Worm (Caenorhabditis elegans) whole organism, late embryonic: ENCODE data around the gene pac-1.
A peak's percentile ranks its signal among the peaks of the same experiment; 100 is the strongest.

Experiments used
- K09A11.1 ChIP-seq: sonication (generic microtip); optimal IDR thresholded peaks from 2 replicates; lab custom pipeline; 2017; ENCODE audit warnings: antibody characterized with exemption, mild to moderate bottlenecking, missing genetic modification characterization, missing compliant biosample characterization; ENCODE audit not compliant: insufficient read depth
- ama-1 ChIP-seq: fragments of 150-350 bp; optimal IDR thresholded peaks from 2 replicates; lab custom pipeline; 2014
- ceh-34 ChIP-seq: sonication (generic microtip); optimal IDR thresholded peaks from 2 replicates; lab custom pipeline; 2016; ENCODE audit warnings: mild to moderate bottlenecking, missing genetic modification characterization, missing compliant biosample characterization
- ceh-6 ChIP-seq: fragments of 200-800 bp; sonication (Bioruptor generic); optimal IDR thresholded peaks from 2 replicates; lab custom pipeline; 2018; ENCODE audit warnings: mild to moderate bottlenecking, missing genetic modification characterization, missing compliant biosample characterization
- dve-1 ChIP-seq: sonication (generic microtip); optimal IDR thresholded peaks from 2 replicates; lab custom pipeline; 2017; ENCODE audit warnings: antibody characterized with exemption, mild to moderate bottlenecking, missing genetic modification characterization, missing compliant biosample characterization
- ets-4 ChIP-seq: sonication (generic microtip); optimal IDR thresholded peaks from 2 replicates; lab custom pipeline; 2016; ENCODE audit warnings: missing genetic modification characterization, missing compliant biosample characterization
- eyg-1 ChIP-seq: sonication (generic microtip); optimal IDR thresholded peaks from 2 replicates; lab custom pipeline; 2016; ENCODE audit warnings: missing genotype, missing genetic modification characterization, missing compliant biosample characterization
- fkh-10 ChIP-seq: fragments of 150-350 bp; optimal IDR thresholded peaks from 2 replicates; lab custom pipeline; 2014; ENCODE audit warnings: missing biosample characterization, missing genetic modification reagents, missing genetic modification characterization
- hlh-15 ChIP-seq: sonication (generic microtip); optimal IDR thresholded peaks from 2 replicates; lab custom pipeline; 2016; ENCODE audit warnings: missing genetic modification characterization, missing compliant biosample characterization
- pha-4 ChIP-seq: fragments of 150-350 bp; optimal IDR thresholded peaks from 2 replicates; lab custom pipeline; 2018; ENCODE audit warnings: missing biosample characterization, missing genetic modification reagents, missing genetic modification characterization
- pqm-1 ChIP-seq: sonication (generic microtip); optimal IDR thresholded peaks from 2 replicates; lab custom pipeline; 2016; ENCODE audit warnings: missing genetic modification characterization, missing compliant biosample characterization
- sox-4 ChIP-seq: sonication (generic microtip); optimal IDR thresholded peaks from 2 replicates; lab custom pipeline; 2017; ENCODE audit warnings: mild to moderate bottlenecking, missing genetic modification characterization, inconsistent platforms, missing compliant biosample characterization

DNA sequence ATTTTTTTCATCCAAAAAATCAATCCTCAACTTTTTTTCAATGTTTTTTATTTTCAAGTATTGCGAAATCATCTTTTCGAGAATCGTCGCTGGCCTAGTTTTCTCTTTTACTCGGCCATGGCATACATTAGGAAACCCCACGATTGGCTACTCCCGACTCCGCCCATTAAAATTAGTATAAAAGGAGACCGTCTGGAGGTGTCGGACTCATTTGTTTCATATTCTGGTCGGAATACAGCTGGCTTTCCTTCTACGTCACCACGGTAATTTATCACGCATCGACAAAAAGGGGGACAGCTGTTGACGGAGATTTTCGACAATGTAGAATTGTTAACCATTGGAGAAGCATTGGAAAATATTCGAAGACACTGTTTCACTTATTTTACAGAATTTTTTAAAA is 34.2 kb downstream of the pac-1 start:
- peak; percentile 94 for TF ChIP-seq ama-1 (lab: Kevin White, UChicago)
- no peak for TF ChIP-seq dve-1
- TF ChIP-seq eyg-1 (tag; lab: Kevin White, UChicago): no peak
- TF ChIP-seq hlh-15 (tag; lab: Kevin White, UChicago): no peak
- TF ChIP-seq fkh-10 (GFP tag; lab: Kevin White, UChicago): no peak
- peak; percentile 78 for TF ChIP-seq ets-4 (tag; lab: Kevin White, UChicago)
- no peak for TF ChIP-seq sox-4
- TF ChIP-seq pqm-1: no peak
- TF ChIP-seq ceh-34 (tag; lab: Kevin White, UChicago): peak; percentile 46
- TF ChIP-seq pha-4 (tag; lab: Kevin White, UChicago): no peak
- TF ChIP-seq K09A11.1: peak; percentile 14
- no peak for TF ChIP-seq ceh-6 (GFP tag; lab: Kevin White, UChicago)
